Fruit fly (Drosophila melanogaster) whole organism, prepupa: ENCODE measurements around the gene CG5455.
A peak's percentile ranks its signal among the peaks of the same experiment; 100 is the strongest.

Source experiments
- Blimp-1 ChIP-seq: fragments of 200-800 bp; sonication (Bioruptor generic); optimal IDR thresholded peaks from 3 replicates; lab custom pipeline; 2017; ENCODE audit warnings: missing biosample characterization, missing genetic modification characterization, mild to moderate bottlenecking, moderate library complexity, missing genetic modification reagents
- CG10669 ChIP-seq: fragments of 200-800 bp; sonication (Bioruptor generic); optimal IDR thresholded peaks from 3 replicates; lab custom pipeline; 2018; ENCODE audit warnings: missing biosample characterization, mild to moderate bottlenecking, missing genetic modification characterization, moderate library complexity
- CG11294 ChIP-seq: fragments of 200-800 bp; sonication (Bioruptor generic); IDR thresholded peaks from 2 replicates; pipeline ENCODE4 v1.3.6; 2022; ENCODE audit warnings: missing biosample characterization, missing genetic modification characterization
- CG11762 ChIP-seq: fragments of 200-800 bp; sonication (Bioruptor generic); optimal IDR thresholded peaks from 3 replicates; lab custom pipeline; 2016; ENCODE audit warnings: missing biosample characterization, missing genetic modification characterization; ENCODE audit not compliant: insufficient read depth
- CG11902 ChIP-seq: fragments of 200-800 bp; sonication (Bioruptor generic); optimal IDR thresholded peaks from 3 replicates; lab custom pipeline; 2016; ENCODE audit warnings: missing biosample characterization, missing genetic modification characterization
- CG15336 ChIP-seq: fragments of 200-800 bp; sonication (Bioruptor generic); IDR thresholded peaks from 2 replicates; pipeline ENCODE4 v1.3.6; 2022; ENCODE audit warnings: missing biosample characterization, missing genetic modification characterization
- CG16779 ChIP-seq: fragments of 200-800 bp; sonication (Bioruptor generic); optimal IDR thresholded peaks from 3 replicates; lab custom pipeline; 2017; ENCODE audit warnings: missing biosample characterization, mild to moderate bottlenecking, missing genetic modification characterization
- CG3032 ChIP-seq: fragments of 200-800 bp; optimal IDR thresholded peaks from 2 replicates; lab custom pipeline; 2019; ENCODE audit warnings: missing biosample characterization, mild to moderate bottlenecking, missing genetic modification characterization, moderate library complexity
- CG32006 ChIP-seq: fragments of 200-800 bp; sonication (Bioruptor generic); optimal IDR thresholded peaks from 3 replicates; lab custom pipeline; 2017; ENCODE audit warnings: missing biosample characterization, mild to moderate bottlenecking, missing genetic modification characterization
- CG3919 ChIP-seq: fragments of 200-800 bp; sonication (Bioruptor generic); optimal IDR thresholded peaks from 3 replicates; lab custom pipeline; 2016; ENCODE audit warnings: missing biosample characterization, missing genetic modification characterization
- CG4318 ChIP-seq: fragments of 200-800 bp; sonication (Bioruptor generic); optimal IDR thresholded peaks from 3 replicates; lab custom pipeline; 2017; ENCODE audit warnings: missing biosample characterization, mild to moderate bottlenecking, missing genetic modification characterization
- CG6163 ChIP-seq: fragments of 200-800 bp; sonication (Bioruptor generic); IDR thresholded peaks from 3 replicates; pipeline ENCODE4 v1.3.6; 2022; ENCODE audit warnings: missing biosample characterization, missing genetic modification characterization
- CG6276 ChIP-seq: fragments of 200-800 bp; sonication (Bioruptor generic); optimal IDR thresholded peaks from 2 replicates; lab custom pipeline; 2017; ENCODE audit warnings: missing biosample characterization, mild to moderate bottlenecking, missing genetic modification characterization
- CG6808 ChIP-seq: fragments of 200-800 bp; sonication (Bioruptor generic); optimal IDR thresholded peaks from 3 replicates; lab custom pipeline; 2017; ENCODE audit warnings: missing biosample characterization, missing genetic modification characterization, mild to moderate bottlenecking, moderate library complexity, missing genetic modification reagents
- CG6854 ChIP-seq: fragments of 200-800 bp; sonication (Bioruptor generic); optimal IDR thresholded peaks from 2 replicates; lab custom pipeline; 2017; ENCODE audit warnings: missing biosample characterization, mild to moderate bottlenecking, missing genetic modification characterization
- CG8119 ChIP-seq: fragments of 200-800 bp; sonication (Bioruptor generic); IDR thresholded peaks from 3 replicates; pipeline ENCODE4 v1.3.6; 2022; ENCODE audit warnings: missing biosample characterization, missing genetic modification characterization
- CG8632 ChIP-seq: fragments of 200-800 bp; sonication (Bioruptor generic); optimal IDR thresholded peaks from 3 replicates; lab custom pipeline; 2016; ENCODE audit warnings: missing biosample characterization, missing genetic modification characterization
- Eip75B ChIP-seq: fragments of 200-800 bp; sonication (Bioruptor generic); optimal IDR thresholded peaks from 3 replicates; lab custom pipeline; 2016; ENCODE audit warnings: missing biosample characterization, missing genetic modification characterization
- Eip78C ChIP-seq: fragments of 200-800 bp; sonication (Bioruptor generic); peaks from one replicate; lab custom pipeline; 2016; ENCODE audit warnings: missing biosample characterization, missing genetic modification characterization
- Ets21C ChIP-seq: fragments of 200-800 bp; sonication (Bioruptor generic); optimal IDR thresholded peaks from 3 replicates; lab custom pipeline; 2016; ENCODE audit warnings: missing biosample characterization, missing genetic modification characterization
- Ets96B ChIP-seq: fragments of 200-800 bp; optimal IDR thresholded peaks from 2 replicates; lab custom pipeline; 2019; ENCODE audit warnings: missing biosample characterization, mild to moderate bottlenecking, missing genetic modification characterization, moderate library complexity
- Hr38 ChIP-seq: sonication (Bioruptor generic); optimal IDR thresholded peaks from 2 replicates; lab custom pipeline; 2016; ENCODE audit warnings: missing biosample characterization, missing genetic modification characterization
- Hr4 ChIP-seq: fragments of 200-800 bp; sonication (Bioruptor generic); optimal IDR thresholded peaks from 3 replicates; lab custom pipeline; 2016; ENCODE audit warnings: missing biosample characterization, missing genetic modification characterization
- Lpt ChIP-seq: fragments of 200-800 bp; sonication (Bioruptor generic); optimal IDR thresholded peaks from 3 replicates; lab custom pipeline; 2016; ENCODE audit warnings: missing biosample characterization, missing genetic modification characterization
- Met ChIP-seq: fragments of 200-800 bp; sonication (Bioruptor generic); optimal IDR thresholded peaks from 3 replicates; lab custom pipeline; 2016; ENCODE audit warnings: missing biosample characterization, missing genetic modification characterization
- Sox102F ChIP-seq: fragments of 200-800 bp; sonication (Bioruptor generic); optimal IDR thresholded peaks from 2 replicates; lab custom pipeline; 2016; ENCODE audit warnings: missing biosample characterization, mild to moderate bottlenecking, missing genetic modification characterization
- Sox14 ChIP-seq: fragments of 200-800 bp; sonication (Bioruptor generic); optimal IDR thresholded peaks from 3 replicates; lab custom pipeline; 2016; ENCODE audit warnings: missing biosample characterization, missing genetic modification characterization
- Sox15 ChIP-seq: fragments of 200-800 bp; sonication (Bioruptor generic); optimal IDR thresholded peaks from 3 replicates; lab custom pipeline; 2016; ENCODE audit warnings: missing biosample characterization, missing genetic modification characterization
- achi ChIP-seq: fragments of 200-800 bp; sonication (Bioruptor generic); optimal IDR thresholded peaks from 3 replicates; lab custom pipeline; 2016; ENCODE audit warnings: missing biosample characterization, missing genetic modification characterization
- acj6 ChIP-seq: fragments of 200-800 bp; sonication (Bioruptor generic); optimal IDR thresholded peaks from 3 replicates; lab custom pipeline; 2016; ENCODE audit warnings: missing biosample characterization, missing genetic modification characterization
- cyc ChIP-seq: fragments of 200-800 bp; sonication (Bioruptor generic); optimal IDR thresholded peaks from 3 replicates; lab custom pipeline; 2016; ENCODE audit warnings: missing biosample characterization, missing genetic modification characterization
- dsx ChIP-seq: fragments of 200-800 bp; optimal IDR thresholded peaks from 3 replicates; lab custom pipeline; 2019; ENCODE audit warnings: missing biosample characterization, mild to moderate bottlenecking, missing genetic modification characterization, moderate library complexity; ENCODE audit not compliant: poor library complexity, severe bottlenecking
- eg ChIP-seq: fragments of 200-800 bp; sonication (Bioruptor generic); IDR thresholded peaks from 3 replicates; pipeline ENCODE4 v1.3.6; 2022; ENCODE audit warnings: missing biosample characterization, missing genetic modification characterization
- esn ChIP-seq: fragments of 200-800 bp; sonication (Bioruptor generic); optimal IDR thresholded peaks from 2 replicates; lab custom pipeline; 2016; ENCODE audit warnings: missing biosample characterization, mild to moderate bottlenecking, missing genetic modification characterization, moderate library complexity
- fkh ChIP-seq: fragments of 200-800 bp; sonication (Bioruptor generic); optimal IDR thresholded peaks from 3 replicates; lab custom pipeline; 2017; ENCODE audit warnings: missing biosample characterization, mild to moderate bottlenecking, missing genetic modification characterization, moderate library complexity
- lz ChIP-seq: fragments of 200-800 bp; sonication (Bioruptor generic); optimal IDR thresholded peaks from 3 replicates; lab custom pipeline; 2016; ENCODE audit warnings: missing biosample characterization, missing genetic modification characterization
- pdm3 ChIP-seq: fragments of 200-800 bp; sonication (Bioruptor generic); optimal IDR thresholded peaks from 3 replicates; lab custom pipeline; 2016; ENCODE audit warnings: missing biosample characterization, missing genetic modification characterization
- spab ChIP-seq: fragments of 200-800 bp; sonication (Bioruptor generic); optimal IDR thresholded peaks from 2 replicates; lab custom pipeline; 2017; ENCODE audit warnings: missing biosample characterization, mild to moderate bottlenecking, missing genetic modification characterization, missing genetic modification reagents
- svp ChIP-seq: fragments of 200-800 bp; sonication (Bioruptor generic); peaks from one replicate; lab custom pipeline; 2016; ENCODE audit warnings: missing biosample characterization, missing genetic modification characterization

Gene CG5455

dm6 chr3R:26429619-26430018 is 31.7 kb upstream of the CG5455 start (continued):
- peak; percentile 30 for TF ChIP-seq CG3919
- TF ChIP-seq Eip78C: peak; percentile 83
- no peak for TF ChIP-seq CG6163 (GFP tag; lab: Robert Waterston, UW)
- no peak for TF ChIP-seq CG11294
- TF ChIP-seq esn (GFP tag; lab: Kevin White, UChicago): peak; percentile 20
- no peak for TF ChIP-seq Sox102F (GFP tag; lab: Kevin White, UChicago)
- no peak for TF ChIP-seq lz
- peak; percentile 19; the same call in 1 of the 3 replicates for TF ChIP-seq CG8119 (GFP tag; lab: Robert Waterston, UW)
- no peak for TF ChIP-seq Hr4
- no peak for TF ChIP-seq eg
- no peak for TF ChIP-seq CG6854 (GFP tag; lab: Kevin White, UChicago)
- no peak for TF ChIP-seq Lpt (GFP tag; lab: Kevin White, UChicago)
- peak; percentile 10 for TF ChIP-seq CG10669 (GFP tag; lab: Kevin White, UChicago)
- peak; percentile 57 for TF ChIP-seq acj6 (GFP tag; lab: Kevin White, UChicago)
- no peak for TF ChIP-seq CG4318
- TF ChIP-seq CG6808: peak; percentile 11
- TF ChIP-seq CG16779 (tag; lab: Kevin White, UChicago): no peak

DNA sequence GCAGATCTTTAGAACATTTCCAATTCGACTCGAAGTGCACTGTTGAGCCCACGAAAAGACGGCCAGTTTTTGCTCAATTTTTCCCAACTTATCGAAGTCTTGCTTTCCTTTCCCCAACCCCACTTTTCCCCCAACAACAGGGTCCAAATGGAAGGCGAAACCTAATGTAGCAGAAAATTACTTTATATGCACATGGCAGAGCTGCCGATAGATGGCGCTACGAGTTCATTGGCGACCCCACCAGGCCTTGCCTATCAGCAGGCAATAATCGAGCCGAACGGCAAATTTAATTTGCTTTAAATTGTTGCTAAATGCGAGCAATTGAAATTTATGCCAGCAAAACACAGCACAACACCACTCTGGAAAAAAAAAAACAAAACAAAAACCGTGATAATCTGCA is 28.8 kb upstream of the CG5455 start:
- TF ChIP-seq Sox15 (GFP tag; lab: Kevin White, UChicago) (no peak), dsx (GFP tag; lab: Kevin White, UChicago) (no peak), Blimp-1 (GFP tag; lab: Kevin White, UChicago) (no peak), CG6276 (no peak), Eip75B (no peak)

DNA sequence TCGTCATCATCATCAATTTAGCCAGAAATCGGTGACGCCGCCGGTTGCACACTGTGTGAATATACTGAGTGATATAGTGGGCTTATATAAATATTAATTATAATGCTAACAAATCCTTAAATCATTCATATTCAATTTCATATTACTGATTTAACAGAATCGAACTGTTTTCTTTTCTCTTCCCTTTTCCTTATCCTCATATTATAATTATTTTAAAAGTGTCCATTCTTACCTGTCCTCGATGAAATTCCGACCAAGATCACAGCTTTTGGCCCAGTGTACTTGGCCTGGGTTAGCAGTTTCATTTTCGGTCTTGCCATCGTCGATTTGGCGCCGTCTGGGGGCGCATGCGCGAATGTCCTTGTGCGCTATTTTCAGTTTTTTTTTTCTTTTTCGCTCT is 28.3 kb upstream of the CG5455 start:
- TF ChIP-seq CG6276: peak; percentile 15
- peak; percentile 13 for TF ChIP-seq CG11762 (GFP tag; lab: Kevin White, UChicago)
- TF ChIP-seq esn (GFP tag; lab: Kevin White, UChicago): no peak
- peak; percentile 28 for TF ChIP-seq CG3919
- TF ChIP-seq CG11902: no peak
- no peak for TF ChIP-seq CG6808
- TF ChIP-seq Hr4: peak; percentile 42
- TF ChIP-seq svp (GFP tag; lab: Kevin White, UChicago): peak; percentile 46
- peak; percentile 79 for TF ChIP-seq Eip78C
- TF ChIP-seq CG4318: peak; percentile 22
- TF ChIP-seq CG8119 (GFP tag; lab: Robert Waterston, UW): 0 out of 3 replicates have a peak, but pooled peaks have one; percentile 40
- TF ChIP-seq CG3032: peak; percentile 7
- TF ChIP-seq eg: peak; percentile 25; the same call in 1 of the 3 replicates
- TF ChIP-seq fkh: no peak
- TF ChIP-seq CG8632: peak; percentile 6
- peak; percentile 62 for TF ChIP-seq CG32006 (GFP tag; lab: Kevin White, UChicago)
- peak; percentile 3 for TF ChIP-seq acj6 (GFP tag; lab: Kevin White, UChicago)
- peak; percentile 10 for TF ChIP-seq pdm3
- TF ChIP-seq Ets21C (GFP tag; lab: Kevin White, UChicago): no peak
- TF ChIP-seq achi (GFP tag; lab: Kevin White, UChicago): peak; percentile 40
- 0 out of 2 replicates have a peak, but pooled peaks have one; percentile 23 for TF ChIP-seq CG15336 (GFP tag; lab: Robert Waterston, UW)

- no peak for TF ChIP-seq Sox15 (GFP tag; lab: Kevin White, UChicago)
- no peak for TF ChIP-seq CG32006 (GFP tag; lab: Kevin White, UChicago)
- no peak for TF ChIP-seq Blimp-1 (GFP tag; lab: Kevin White, UChicago)
- TF ChIP-seq Lpt (GFP tag; lab: Kevin White, UChicago): no peak
- TF ChIP-seq CG4318: no peak
- TF ChIP-seq Ets96B (tag; lab: Kevin White, UChicago): no peak
- no peak for TF ChIP-seq spab (GFP tag; lab: Kevin White, UChicago)
- no peak for TF ChIP-seq pdm3
- no peak for TF ChIP-seq CG15336 (GFP tag; lab: Robert Waterston, UW)
- TF ChIP-seq CG8119 (GFP tag; lab: Robert Waterston, UW): no peak
- no peak for TF ChIP-seq Hr4
- no peak for TF ChIP-seq Eip78C
- TF ChIP-seq Hr38 (GFP tag; lab: Kevin White, UChicago): no peak
- no peak for TF ChIP-seq Sox102F (GFP tag; lab: Kevin White, UChicago)
- no peak for TF ChIP-seq cyc
- TF ChIP-seq Met (GFP tag; lab: Kevin White, UChicago): no peak
- no peak for TF ChIP-seq CG3919
- TF ChIP-seq Sox14 (GFP tag; lab: Kevin White, UChicago): no peak
- TF ChIP-seq CG11902: no peak
- no peak for TF ChIP-seq achi (GFP tag; lab: Kevin White, UChicago)
Measured at dm6 chr3R:26433743-26434142, 27.6 kb upstream of the CG5455 start.
